Worm (Caenorhabditis elegans) whole organism, L4 larva: ENCODE data around the gene glc-3.

Experiments
- F49E8.2 ChIP-seq: sonication (generic microtip); optimal IDR thresholded peaks from 2 replicates; lab custom pipeline; 2016; ENCODE audit warnings: missing compliant biosample characterization, mild to moderate bottlenecking, missing genetic modification characterization, borderline replicate concordance
- Y48G9A.11 ChIP-seq: fragments of 200-800 bp; sonication (Bioruptor generic); IDR thresholded peaks from 2 replicates; pipeline ENCODE4 v1.3.6; 2022; ENCODE audit warnings: missing genetic modification reagents, missing genetic modification characterization, missing compliant biosample characterization
- Y5F2A.4 ChIP-seq: fragments of 200-800 bp; sonication (Bioruptor generic); optimal IDR thresholded peaks from 2 replicates; lab custom pipeline; 2018; ENCODE audit warnings: mild to moderate bottlenecking, missing genetic modification characterization, missing compliant biosample characterization
- aly-2 ChIP-seq: sonication (generic microtip); optimal IDR thresholded peaks from 2 replicates; lab custom pipeline; 2018; ENCODE audit warnings: missing biosample characterization, missing genetic modification characterization
- attf-4 ChIP-seq: sonication (generic microtip); optimal IDR thresholded peaks from 3 replicates; lab custom pipeline; 2017; ENCODE audit warnings: missing biosample characterization, missing genetic modification characterization
- ceh-44 ChIP-seq: fragments of 200-800 bp; sonication (Bioruptor generic); IDR thresholded peaks from 2 replicates; pipeline ENCODE4 v1.3.6; 2022; ENCODE audit warnings: missing genetic modification reagents, missing genetic modification characterization, missing compliant biosample characterization
- ceh-82 ChIP-seq: sonication (generic microtip); optimal IDR thresholded peaks from 2 replicates; lab custom pipeline; 2017; ENCODE audit warnings: missing biosample characterization, missing genetic modification characterization
- ces-1 ChIP-seq: fragments of 150-350 bp; sonication (generic microtip); optimal IDR thresholded peaks from 4 replicates; lab custom pipeline; 2014; ENCODE audit warnings: missing biosample characterization, missing genetic modification reagents, missing genetic modification characterization
- cey-2 ChIP-seq: sonication (generic microtip); optimal IDR thresholded peaks from 3 replicates; lab custom pipeline; 2017; ENCODE audit warnings: missing genetic modification characterization, mild to moderate bottlenecking, missing compliant biosample characterization, antibody characterized with exemption, borderline replicate concordance; ENCODE audit not compliant: insufficient read depth
- daf-12 ChIP-seq: fragments of 150-350 bp; optimal IDR thresholded peaks from 2 replicates; lab custom pipeline; 2014; ENCODE audit warnings: missing biosample characterization, missing genetic modification reagents, missing genetic modification characterization
- daf-16 ChIP-seq, 3 experiments: sonication (generic microtip); optimal IDR thresholded peaks; 2 replicates each; lab custom pipeline; 2016 to 2017; ENCODE audit warnings: missing genetic modification characterization in 3 of 3, missing genetic modification reagents in 3 of 3, mild to moderate bottlenecking in 2 of 3, missing compliant biosample characterization in 2 of 3, missing biosample characterization in 1 of 3, moderate library complexity in 1 of 3
- dmd-8 ChIP-seq: fragments of 200-800 bp; sonication (Bioruptor generic); IDR thresholded peaks from 2 replicates; pipeline ENCODE4 v1.3.6; 2022; ENCODE audit warnings: missing genetic modification characterization, missing compliant biosample characterization
- dmd-9 ChIP-seq: fragments of 200-800 bp; sonication (Bioruptor generic); IDR thresholded peaks from 2 replicates; pipeline ENCODE4 v1.3.6; 2022; ENCODE audit warnings: missing genetic modification reagents, missing genetic modification characterization, missing compliant biosample characterization
- dpl-1 ChIP-seq: fragments of 150-350 bp; optimal IDR thresholded peaks from 2 replicates; lab custom pipeline; 2014; ENCODE audit warnings: missing biosample characterization, missing genetic modification reagents, missing genetic modification characterization
- duxl-1 ChIP-seq: sonication (generic microtip); optimal IDR thresholded peaks from 2 replicates; lab custom pipeline; 2016; ENCODE audit warnings: mild to moderate bottlenecking, missing genetic modification characterization, moderate library complexity, missing compliant biosample characterization; ENCODE audit not compliant: poor library complexity
- dve-1 ChIP-seq: sonication (generic microtip); optimal IDR thresholded peaks from 2 replicates; lab custom pipeline; 2017; ENCODE audit warnings: antibody characterized with exemption, mild to moderate bottlenecking, missing genetic modification characterization, missing compliant biosample characterization; ENCODE audit not compliant: insufficient read depth
- egl-43 ChIP-seq: fragments of 200-800 bp; sonication (Bioruptor generic); IDR thresholded peaks from 2 replicates; pipeline ENCODE4 v1.3.6; 2022; ENCODE audit warnings: missing genetic modification reagents, missing genetic modification characterization, missing compliant biosample characterization
- jun-1 ChIP-seq: fragments of 150-350 bp; optimal IDR thresholded peaks from 2 replicates; lab custom pipeline; 2014; ENCODE audit warnings: missing biosample characterization, missing genetic modification reagents, missing genetic modification characterization
- lim-7 ChIP-seq: fragments of 200-800 bp; sonication (Bioruptor generic); IDR thresholded peaks from 2 replicates; pipeline ENCODE4 v1.3.6; 2022; ENCODE audit warnings: missing genetic modification characterization, missing compliant biosample characterization
- lin-29 ChIP-seq: fragments of 200-800 bp; sonication (Bioruptor generic); IDR thresholded peaks from 2 replicates; pipeline ENCODE4 v1.3.6; 2022; ENCODE audit warnings: missing genetic modification reagents, missing genetic modification characterization, missing compliant biosample characterization
- lsy-2 ChIP-seq, 2 experiments: fragments of 150-350 bp in 1 of 2; sonication (generic microtip) in 1 of 2; optimal IDR thresholded peaks; 2 replicates each; lab custom pipeline; 2014 to 2017; ENCODE audit warnings: missing biosample characterization in 2 of 2, missing genetic modification characterization in 2 of 2
- mdl-1 ChIP-seq, 2 experiments: fragments of 150-350 bp in 1 of 2; sonication (generic microtip) in 1 of 2; optimal IDR thresholded peaks; 2 replicates each; lab custom pipeline; 2014 to 2017; ENCODE audit warnings: missing biosample characterization in 2 of 2, missing genetic modification characterization in 2 of 2
- mdt-29 ChIP-seq: fragments of 200-800 bp; sonication (Bioruptor generic); IDR thresholded peaks from 2 replicates; pipeline ENCODE4 v1.3.6; 2022; ENCODE audit warnings: missing genetic modification reagents, missing genetic modification characterization, missing compliant biosample characterization
- mep-1 ChIP-seq: fragments of 150-350 bp; sonication (generic microtip); optimal IDR thresholded peaks from 3 replicates; lab custom pipeline; 2014; ENCODE audit warnings: missing biosample characterization, missing genetic modification characterization
- nhr-10 ChIP-seq: fragments of 150-350 bp; optimal IDR thresholded peaks from 2 replicates; lab custom pipeline; 2014; ENCODE audit warnings: missing biosample characterization, missing genetic modification characterization
- nhr-6 ChIP-seq: fragments of 150-350 bp; optimal IDR thresholded peaks from 2 replicates; lab custom pipeline; 2014; ENCODE audit warnings: missing biosample characterization, missing genetic modification characterization
- php-3 ChIP-seq: fragments of 200-800 bp; sonication (Bioruptor generic); IDR thresholded peaks from 2 replicates; pipeline ENCODE4 v1.3.6; 2022; ENCODE audit warnings: missing genetic modification reagents, missing genetic modification characterization, missing compliant biosample characterization
- pqm-1 ChIP-seq: sonication (generic microtip); optimal IDR thresholded peaks from 2 replicates; lab custom pipeline; 2017; ENCODE audit warnings: missing biosample characterization, missing genetic modification characterization
- saeg-2 ChIP-seq: fragments of 200-800 bp; sonication (Bioruptor generic); IDR thresholded peaks from 2 replicates; pipeline ENCODE4 v1.3.6; 2022; ENCODE audit warnings: missing genetic modification reagents, missing genetic modification characterization, missing compliant biosample characterization
- set-16 ChIP-seq: fragments of 200-800 bp; sonication (Bioruptor generic); IDR thresholded peaks from 2 replicates; pipeline ENCODE4 v1.3.6; 2022; ENCODE audit warnings: missing genetic modification reagents, missing genetic modification characterization, missing compliant biosample characterization
- skn-1 ChIP-seq: fragments of 150-350 bp; optimal IDR thresholded peaks from 2 replicates; lab custom pipeline; 2014; ENCODE audit warnings: missing biosample characterization, missing genetic modification characterization
- tag-97 ChIP-seq: fragments of 200-800 bp; sonication (Bioruptor generic); IDR thresholded peaks from 2 replicates; pipeline ENCODE4 v1.3.6; 2022; ENCODE audit warnings: missing genetic modification characterization, missing compliant biosample characterization
- tra-1 ChIP-seq: fragments of 200-800 bp; sonication (Bioruptor generic); IDR thresholded peaks from 2 replicates; pipeline ENCODE4 v1.3.6; 2022; ENCODE audit warnings: missing genetic modification reagents, missing genetic modification characterization, missing compliant biosample characterization
- unc-130 ChIP-seq: sonication (generic microtip); optimal IDR thresholded peaks from 2 replicates; lab custom pipeline; 2016; ENCODE audit warnings: missing genetic modification reagents, missing genetic modification characterization, missing compliant biosample characterization
- zag-1 ChIP-seq: fragments of 150-350 bp; optimal IDR thresholded peaks from 2 replicates; lab custom pipeline; 2014; ENCODE audit warnings: missing biosample characterization, missing genetic modification characterization
- zfp-3 ChIP-seq: fragments of 200-800 bp; sonication (Bioruptor generic); conservative IDR thresholded peaks from 2 replicates; pipeline ENCODE4 v1.3.6; 2022; ENCODE audit warnings: missing genetic modification reagents, missing genetic modification characterization, missing compliant biosample characterization
- zip-11 ChIP-seq: fragments of 200-800 bp; sonication (Bioruptor generic); IDR thresholded peaks from 2 replicates; pipeline ENCODE4 v1.3.6; 2022; ENCODE audit warnings: missing genetic modification characterization, missing compliant biosample characterization
- ztf-11 ChIP-seq: fragments of 150-350 bp; optimal IDR thresholded peaks from 2 replicates; lab custom pipeline; 2014; ENCODE audit warnings: missing biosample characterization, missing genetic modification characterization
- ztf-7 ChIP-seq: fragments of 150-350 bp; optimal IDR thresholded peaks from 2 replicates; lab custom pipeline; 2014; ENCODE audit warnings: missing biosample characterization, missing genetic modification characterization

glc-3 gene

ce11 chrV:5453615-5454014 is at the start of gene glc-3:
Gene glc-3, minus strand, starts transcription at chrV:5453715.
- TF ChIP-seq dmd-8 (GFP tag; lab: Robert Waterston, UW) (no peak), pqm-1 (tag; lab: Kevin White, UChicago) (no peak), egl-43 (no peak), zag-1 (tag; lab: Kevin White, UChicago) (no peak), mep-1 (tag; lab: Kevin White, UChicago) (no peak), duxl-1 (no peak), ceh-44 (GFP tag; lab: Robert Waterston, UW) (no peak), Y48G9A.11 (GFP tag; lab: Robert Waterston, UW) (no peak), F49E8.2 (no peak), aly-2 (no peak), lsy-2 (tag; optimal IDR thresholded peaks at IDR 0.05; lab: Kevin White, UChicago) (no peak), unc-130 (GFP tag; lab: Kevin White, UChicago) (no peak), php-3 (GFP tag; lab: Robert Waterston, UW) (no peak)

DNA sequence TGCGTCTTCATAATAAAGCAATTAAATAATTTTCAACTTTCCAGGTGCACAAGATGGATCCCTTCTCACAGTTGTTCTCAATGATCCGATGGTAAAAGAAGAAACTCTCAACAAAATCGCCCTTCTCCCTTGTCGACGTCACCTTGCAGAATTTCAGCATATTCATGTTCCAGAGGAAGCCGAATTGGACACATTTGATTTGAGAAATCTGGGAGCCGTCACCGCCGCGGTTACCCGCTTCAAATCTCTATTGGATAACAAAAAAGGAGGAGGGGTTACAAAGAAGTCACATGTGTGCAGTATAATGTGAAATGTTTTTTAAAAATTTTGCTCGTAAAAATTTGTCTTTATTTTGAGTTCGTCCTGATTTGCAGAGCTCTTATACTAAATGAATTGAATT is 49.2 kb upstream of the glc-3 start:
- TF ChIP-seq jun-1 (tag; lab: Kevin White, UChicago) (no peak), mdt-29 (GFP tag; lab: Robert Waterston, UW) (0 out of 2 replicates have a peak, but pooled peaks have one; percentile 46), dpl-1 (no peak), cey-2 (tag; lab: Kevin White, UChicago) (no peak), lin-29 (GFP tag; lab: Robert Waterston, UW) (no peak), daf-16 (GFP tag; optimal IDR thresholded peaks at IDR 0.05; lab: Kevin White, UChicago) (peak in 1 of 2 experiments; percentile 46), daf-16 (tag; optimal IDR thresholded peaks at IDR 0.05; lab: Kevin White, UChicago) (no peak), zfp-3 (no peak), Y48G9A.11 (GFP tag; lab: Robert Waterston, UW) (peak; percentile 52; the same call in 1 of the 2 replicates), tra-1 (GFP tag; lab: Robert Waterston, UW) (no peak), saeg-2 (GFP tag; lab: Robert Waterston, UW) (no peak), ces-1 (GFP tag; lab: Kevin White, UChicago) (no peak), zip-11 (no peak), attf-4 (tag; lab: Kevin White, UChicago) (no peak), mdl-1 (tag; optimal IDR thresholded peaks at IDR 0.05; lab: Kevin White, UChicago) (no peak), lim-7 (GFP tag; lab: Robert Waterston, UW) (no peak), daf-12 (tag; lab: Kevin White, UChicago) (no peak), nhr-6 (tag; lab: Kevin White, UChicago) (no peak), Y5F2A.4 (GFP tag; lab: Kevin White, UChicago) (no peak), zag-1 (tag; lab: Kevin White, UChicago) (no peak), ztf-11 (tag; lab: Kevin White, UChicago) (no peak), ztf-7 (tag; lab: Kevin White, UChicago) (no peak), ceh-82 (no peak), dve-1 (tag; lab: Kevin White, UChicago) (no peak)

- TF ChIP-seq saeg-2 (GFP tag; lab: Robert Waterston, UW), result no peak
- no peak for TF ChIP-seq set-16
- no peak for TF ChIP-seq skn-1
- TF ChIP-seq, all 104 proteins: peak for 0
Observed at ce11 chrV:5499475-5499874, 46.0 kb upstream of the glc-3 start.

DNA sequence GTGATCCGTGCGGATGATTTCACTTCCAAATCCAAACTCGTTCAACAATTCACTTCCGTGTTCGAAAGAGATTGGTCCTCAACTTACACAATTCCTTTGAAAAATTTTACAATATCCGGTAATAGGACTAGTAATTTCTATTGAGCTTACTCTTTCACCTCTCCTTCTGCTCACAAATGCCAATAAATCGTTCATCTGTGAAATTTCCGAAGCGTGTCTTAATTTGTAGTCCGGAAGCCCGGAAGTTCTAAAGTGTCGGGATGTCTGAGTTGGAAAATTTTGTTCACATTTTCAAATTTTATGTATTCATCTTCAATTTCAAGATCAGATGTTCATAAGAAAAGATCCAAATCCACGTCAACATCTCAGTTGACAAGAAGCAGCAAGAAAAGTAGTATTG is 39.9 kb upstream of the glc-3 start, which contains the start of gene T05C3.2:
Gene T05C3.2, plus strand, starts transcription at position 301 of the 400 bp plus-strand sequence.
- TF ChIP-seq nhr-10 (tag; lab: Kevin White, UChicago) (no peak), aly-2 (no peak), tag-97 (GFP tag; lab: Robert Waterston, UW) (no peak), dmd-9 (GFP tag; lab: Robert Waterston, UW) (no peak)
